Worm (Caenorhabditis elegans) whole organism, L4 larva: ENCODE data around the gene Y59E1A.4.

Experiments
- F44E2.7 ChIP-seq: fragments of 200-800 bp; sonication (Bioruptor generic); IDR thresholded peaks from 2 replicates; pipeline ENCODE4 v2.1.2; 2022; ENCODE audit warnings: missing genetic modification characterization, missing compliant biosample characterization
- R02D3.7 ChIP-seq: fragments of 150-350 bp; sonication (generic microtip); optimal IDR thresholded peaks from 3 replicates; lab custom pipeline; 2014; ENCODE audit warnings: missing biosample characterization, missing genetic modification characterization
- T26A8.4 ChIP-seq: fragments of 200-800 bp; sonication (Bioruptor generic); IDR thresholded peaks from 2 replicates; pipeline ENCODE4 v1.3.6; 2022; ENCODE audit warnings: missing genetic modification characterization, missing compliant biosample characterization
- Y48G9A.11 ChIP-seq: fragments of 200-800 bp; sonication (Bioruptor generic); IDR thresholded peaks from 2 replicates; pipeline ENCODE4 v1.3.6; 2022; ENCODE audit warnings: missing genetic modification reagents, missing genetic modification characterization, missing compliant biosample characterization
- aha-1 ChIP-seq: fragments of 150-350 bp; peaks from one replicate; lab custom pipeline; 2014; ENCODE audit warnings: missing biosample characterization, missing genetic modification characterization
- attf-4 ChIP-seq: sonication (generic microtip); optimal IDR thresholded peaks from 3 replicates; lab custom pipeline; 2017; ENCODE audit warnings: missing biosample characterization, missing genetic modification characterization
- ceh-20 ChIP-seq: fragments of 200-800 bp; sonication (Bioruptor generic); IDR thresholded peaks from 2 replicates; pipeline ENCODE4 v1.3.6; 2022; ENCODE audit warnings: missing genetic modification reagents, missing genetic modification characterization, missing compliant biosample characterization
- ceh-28 ChIP-seq: fragments of 150-350 bp; optimal IDR thresholded peaks from 2 replicates; lab custom pipeline; 2014; ENCODE audit warnings: missing biosample characterization, missing genetic modification reagents, missing genetic modification characterization
- ceh-32 ChIP-seq: sonication (generic microtip); optimal IDR thresholded peaks from 2 replicates; lab custom pipeline; 2016; ENCODE audit warnings: mild to moderate bottlenecking, missing genetic modification characterization, missing compliant biosample characterization; ENCODE audit not compliant: poor library complexity
- cey-2 ChIP-seq: sonication (generic microtip); optimal IDR thresholded peaks from 3 replicates; lab custom pipeline; 2017; ENCODE audit warnings: missing genetic modification characterization, mild to moderate bottlenecking, missing compliant biosample characterization, antibody characterized with exemption, borderline replicate concordance; ENCODE audit not compliant: insufficient read depth
- daf-16 ChIP-seq, 3 experiments: sonication (generic microtip); optimal IDR thresholded peaks; 2 replicates each; lab custom pipeline; 2016 to 2017; ENCODE audit warnings: missing genetic modification characterization in 3 of 3, missing genetic modification reagents in 3 of 3, mild to moderate bottlenecking in 2 of 3, missing compliant biosample characterization in 2 of 3, missing biosample characterization in 1 of 3, moderate library complexity in 1 of 3
- daf-8 ChIP-seq: fragments of 200-800 bp; sonication (Bioruptor generic); IDR thresholded peaks from 2 replicates; pipeline ENCODE4 v1.3.6; 2022; ENCODE audit warnings: missing genetic modification characterization, missing compliant biosample characterization
- dpl-1 ChIP-seq: fragments of 150-350 bp; optimal IDR thresholded peaks from 2 replicates; lab custom pipeline; 2014; ENCODE audit warnings: missing biosample characterization, missing genetic modification reagents, missing genetic modification characterization
- duxl-1 ChIP-seq: sonication (generic microtip); optimal IDR thresholded peaks from 2 replicates; lab custom pipeline; 2016; ENCODE audit warnings: mild to moderate bottlenecking, missing genetic modification characterization, moderate library complexity, missing compliant biosample characterization; ENCODE audit not compliant: poor library complexity
- hlh-30 ChIP-seq: sonication (generic microtip); optimal IDR thresholded peaks from 2 replicates; lab custom pipeline; 2017; ENCODE audit warnings: antibody characterized with exemption, mild to moderate bottlenecking, missing genetic modification characterization, missing compliant biosample characterization; ENCODE audit not compliant: insufficient read depth
- hmg-1.1 ChIP-seq: fragments of 200-800 bp; sonication (Bioruptor generic); IDR thresholded peaks from 2 replicates; pipeline ENCODE4 v1.3.6; 2022; ENCODE audit warnings: missing genetic modification reagents, missing genetic modification characterization, missing compliant biosample characterization
- jun-1 ChIP-seq: fragments of 150-350 bp; optimal IDR thresholded peaks from 2 replicates; lab custom pipeline; 2014; ENCODE audit warnings: missing biosample characterization, missing genetic modification reagents, missing genetic modification characterization
- lin-39 ChIP-seq: fragments of 150-350 bp; optimal IDR thresholded peaks from 2 replicates; lab custom pipeline; 2014; ENCODE audit warnings: missing biosample characterization, missing genetic modification reagents, missing genetic modification characterization
- madf-9 ChIP-seq: fragments of 200-800 bp; sonication (Bioruptor generic); conservative IDR thresholded peaks from 2 replicates; pipeline ENCODE4 v1.3.6; 2022; ENCODE audit warnings: missing genetic modification reagents, missing genetic modification characterization, missing compliant biosample characterization
- mdt-29 ChIP-seq: fragments of 200-800 bp; sonication (Bioruptor generic); IDR thresholded peaks from 2 replicates; pipeline ENCODE4 v1.3.6; 2022; ENCODE audit warnings: missing genetic modification reagents, missing genetic modification characterization, missing compliant biosample characterization
- nhr-102 ChIP-seq: sonication (generic microtip); optimal IDR thresholded peaks from 2 replicates; lab custom pipeline; 2016; ENCODE audit warnings: mild to moderate bottlenecking, missing genetic modification characterization, moderate library complexity, missing compliant biosample characterization
- nhr-11 ChIP-seq: fragments of 150-350 bp; optimal IDR thresholded peaks from 2 replicates; lab custom pipeline; 2014; ENCODE audit warnings: missing biosample characterization, missing genetic modification characterization
- nhr-237 ChIP-seq: sonication (generic microtip); optimal IDR thresholded peaks from 2 replicates; lab custom pipeline; 2017; ENCODE audit warnings: missing biosample characterization, missing genetic modification characterization
- nhr-25 ChIP-seq: sonication (generic microtip); optimal IDR thresholded peaks from 2 replicates; lab custom pipeline; 2017; ENCODE audit warnings: missing genetic modification characterization, mild to moderate bottlenecking, missing compliant biosample characterization, antibody characterized with exemption, moderate library complexity, borderline replicate concordance; ENCODE audit not compliant: insufficient read depth
- nhr-28 ChIP-seq: fragments of 150-350 bp; optimal IDR thresholded peaks from 2 replicates; lab custom pipeline; 2014; ENCODE audit warnings: missing biosample characterization, missing genetic modification characterization
- nhr-42 ChIP-seq: fragments of 200-800 bp; sonication (Bioruptor generic); IDR thresholded peaks from 2 replicates; pipeline ENCODE4 v1.3.6; 2022; ENCODE audit warnings: missing genetic modification characterization, missing compliant biosample characterization
- nhr-48 ChIP-seq: sonication (generic microtip); optimal IDR thresholded peaks from 2 replicates; lab custom pipeline; 2016; ENCODE audit warnings: mild to moderate bottlenecking, missing genetic modification characterization, missing compliant biosample characterization
- nhr-6 ChIP-seq: fragments of 150-350 bp; optimal IDR thresholded peaks from 2 replicates; lab custom pipeline; 2014; ENCODE audit warnings: missing biosample characterization, missing genetic modification characterization
- rbr-2 ChIP-seq: sonication (generic microtip); optimal IDR thresholded peaks from 2 replicates; lab custom pipeline; 2016; ENCODE audit warnings: missing genotype, missing genetic modification characterization, missing compliant biosample characterization
- saeg-2 ChIP-seq: fragments of 200-800 bp; sonication (Bioruptor generic); IDR thresholded peaks from 2 replicates; pipeline ENCODE4 v1.3.6; 2022; ENCODE audit warnings: missing genetic modification reagents, missing genetic modification characterization, missing compliant biosample characterization
- set-16 ChIP-seq: fragments of 200-800 bp; sonication (Bioruptor generic); IDR thresholded peaks from 2 replicates; pipeline ENCODE4 v1.3.6; 2022; ENCODE audit warnings: missing genetic modification reagents, missing genetic modification characterization, missing compliant biosample characterization
- snpc-1.2 ChIP-seq: fragments of 200-800 bp; sonication (Bioruptor generic); IDR thresholded peaks from 2 replicates; pipeline ENCODE4 v1.3.6; 2022; ENCODE audit warnings: missing genetic modification reagents, missing genetic modification characterization, missing compliant biosample characterization
- spr-1 ChIP-seq: sonication (generic microtip); optimal IDR thresholded peaks from 2 replicates; lab custom pipeline; 2016; ENCODE audit warnings: mild to moderate bottlenecking, missing genetic modification characterization, missing compliant biosample characterization
- spr-3 ChIP-seq: fragments of 200-800 bp; sonication (Bioruptor generic); optimal IDR thresholded peaks from 2 replicates; lab custom pipeline; 2018; ENCODE audit warnings: mild to moderate bottlenecking, missing genetic modification characterization, missing compliant biosample characterization
- unc-39 ChIP-seq: sonication (generic microtip); optimal IDR thresholded peaks from 2 replicates; lab custom pipeline; 2017; ENCODE audit warnings: missing biosample characterization, missing genetic modification characterization
- unc-62 ChIP-seq, 3 experiments: fragments of 150-350 bp in 1 of 3; sonication (generic microtip); optimal IDR thresholded peaks in 2 of 3; peaks in 1 of 3; 1 replicate in 1 of 3; 2 replicates in 2 of 3; lab custom pipeline; 2014 to 2017; ENCODE audit warnings: missing biosample characterization in 3 of 3, missing genetic modification characterization in 3 of 3, missing genetic modification reagents in 3 of 3, missing genotype in 1 of 3
- zag-1 ChIP-seq: fragments of 150-350 bp; optimal IDR thresholded peaks from 2 replicates; lab custom pipeline; 2014; ENCODE audit warnings: missing biosample characterization, missing genetic modification characterization
- zfp-2 ChIP-seq: sonication (generic microtip); optimal IDR thresholded peaks from 2 replicates; lab custom pipeline; 2016; ENCODE audit warnings: mild to moderate bottlenecking, missing genetic modification characterization, missing compliant biosample characterization
- ztf-7 ChIP-seq: fragments of 150-350 bp; optimal IDR thresholded peaks from 2 replicates; lab custom pipeline; 2014; ENCODE audit warnings: missing biosample characterization, missing genetic modification characterization

Y59E1A.4 gene

DNA sequence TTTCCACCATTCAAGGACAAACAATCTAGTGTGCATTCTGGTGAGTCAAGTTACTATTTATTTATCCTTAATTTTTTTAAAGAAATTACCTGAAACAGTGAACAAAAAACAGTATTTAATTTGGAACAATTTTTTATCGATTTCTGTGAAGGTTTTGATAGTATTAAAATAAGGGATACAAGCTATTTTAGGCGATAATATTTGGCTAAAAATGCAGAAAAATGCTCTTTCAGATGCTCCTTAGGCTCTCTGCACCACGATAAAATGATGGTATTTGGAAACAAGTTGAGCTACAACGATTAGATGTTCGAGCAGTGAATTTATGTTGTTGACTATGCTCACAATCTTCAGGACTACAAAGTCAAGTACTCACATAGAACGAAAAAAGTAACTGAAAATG is 35.9 kb upstream of the Y59E1A.4 start, which contains the start of gene F52D2.6:
Gene F52D2.6 (plus strand): TSS at position 301 of the 400 bp plus-strand sequence.
- TF ChIP-seq nhr-48 (tag; lab: Kevin White, UChicago) (no peak), ceh-20 (GFP tag; lab: Robert Waterston, UW) (no peak), unc-62 (GFP tag; optimal IDR thresholded peaks at IDR 0.05 in 1 of 2; lab: Kevin White, UChicago) (peak in 1 of 2 experiments; percentile 37), unc-62 (tag; optimal IDR thresholded peaks at IDR 0.05; lab: Kevin White, UChicago) (no peak)
- TF ChIP-seq, all 104 proteins: peak for 1

ce11 chrX:1974699-1975098 is 34.9 kb upstream of the Y59E1A.4 start, which contains the start of gene F52D2.5:
Gene F52D2.5, minus strand, starts transcription at chrX:1974799.
- no peak for TF ChIP-seq Y48G9A.11 (GFP tag; lab: Robert Waterston, UW)
- TF ChIP-seq madf-9: no peak
- TF ChIP-seq nhr-25 (tag; lab: Kevin White, UChicago): no peak
- no peak for TF ChIP-seq unc-39 (tag; lab: Kevin White, UChicago)
- TF ChIP-seq R02D3.7 (tag; lab: Kevin White, UChicago): no peak
- no peak for TF ChIP-seq ceh-28 (tag; lab: Kevin White, UChicago)
- no peak for TF ChIP-seq T26A8.4 (GFP tag; lab: Robert Waterston, UW)
- no peak for TF ChIP-seq zfp-2 (tag; lab: Kevin White, UChicago)

ce11 chrX:1972766-1973165 is 33.0 kb upstream of the Y59E1A.4 start:
- TF ChIP-seq lin-39 (tag; lab: Kevin White, UChicago): no peak
- TF ChIP-seq daf-8 (GFP tag; lab: Robert Waterston, UW): no peak
- TF ChIP-seq mdt-29 (GFP tag; lab: Robert Waterston, UW): no peak
- TF ChIP-seq spr-1 (tag; lab: Kevin White, UChicago): no peak

DNA sequence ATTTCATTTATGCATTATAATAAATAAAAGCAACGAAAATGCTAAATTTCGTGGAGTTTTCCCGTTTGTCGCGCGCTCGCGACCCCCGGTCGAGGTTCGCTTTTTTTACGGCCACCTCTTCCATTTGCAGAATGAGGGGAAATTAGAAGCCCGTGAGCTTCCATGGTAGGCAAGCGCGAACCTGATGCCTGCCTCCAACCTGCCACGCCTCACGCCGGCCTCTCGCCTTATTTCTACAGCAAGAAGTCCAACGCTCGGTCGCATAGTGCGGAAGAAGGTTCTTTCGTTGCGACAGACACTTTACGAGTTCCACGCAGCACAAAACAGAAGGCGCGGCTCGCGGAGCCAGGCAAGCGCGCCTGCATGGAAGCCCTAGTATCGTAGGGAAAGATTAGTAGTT is 31.9 kb upstream of the Y59E1A.4 start:
- TF ChIP-seq zag-1 (tag; lab: Kevin White, UChicago) (no peak), set-16 (GFP tag; lab: Robert Waterston, UW) (peak; percentile 73; the same call in 1 of the 2 replicates)

DNA sequence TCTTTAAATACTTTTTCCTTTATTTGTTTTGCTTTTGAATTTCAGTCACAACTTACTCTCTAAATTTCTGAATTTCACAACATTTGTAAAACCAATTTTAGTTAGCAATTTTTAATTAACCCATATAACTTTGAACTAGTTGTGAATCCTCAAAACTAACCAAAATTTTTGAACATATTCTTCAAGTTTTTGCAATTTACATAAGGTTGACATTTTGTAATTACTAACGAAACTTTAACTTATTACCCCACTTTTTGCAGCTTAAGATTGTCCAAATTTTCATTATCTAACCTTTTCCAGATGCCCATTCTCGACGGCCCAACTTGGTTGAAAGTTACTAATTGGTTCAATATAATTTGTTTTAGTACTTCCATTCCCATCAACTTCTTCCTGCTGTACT is 29.8 kb upstream of the Y59E1A.4 start, which contains the start of gene str-79:
Gene str-79 (plus strand): TSS at position 301 of the 400 bp plus-strand sequence.
- TF ChIP-seq ceh-28 (tag; lab: Kevin White, UChicago) (no peak), aha-1 (tag; lab: Kevin White, UChicago) (peak; percentile 84)

DNA sequence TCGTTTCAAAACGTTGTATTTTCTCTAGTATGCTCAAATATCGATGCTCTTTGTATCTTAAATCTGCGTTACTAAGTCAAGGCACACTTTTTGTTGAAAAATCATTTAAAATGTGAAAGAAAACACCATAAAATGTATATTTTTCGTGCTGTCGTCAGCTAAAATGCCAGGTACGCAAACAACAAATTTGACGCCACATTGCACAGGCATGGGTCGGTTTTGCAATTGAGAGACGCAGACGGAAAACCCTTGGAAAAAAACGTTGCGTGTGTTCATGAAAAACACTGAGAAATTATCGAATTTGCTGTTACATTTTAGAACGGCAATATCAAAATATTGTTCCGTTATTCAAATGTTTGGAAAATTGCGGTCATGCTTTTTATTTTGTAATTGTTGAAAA is 25.0 kb upstream of the Y59E1A.4 start:
- no peak for TF ChIP-seq madf-9
- no peak for TF ChIP-seq R02D3.7 (tag; lab: Kevin White, UChicago)
- TF ChIP-seq set-16 (GFP tag; lab: Robert Waterston, UW): no peak
- no peak for TF ChIP-seq ceh-32
- TF ChIP-seq dpl-1: peak; percentile 50
- no peak for TF ChIP-seq jun-1 (tag; lab: Kevin White, UChicago)
- no peak for TF ChIP-seq saeg-2 (GFP tag; lab: Robert Waterston, UW)
- no peak for TF ChIP-seq ceh-20 (GFP tag; lab: Robert Waterston, UW)
- peak; percentile 55 for TF ChIP-seq hlh-30 (tag; lab: Kevin White, UChicago)
- no peak for TF ChIP-seq nhr-11 (tag; lab: Kevin White, UChicago)
- no peak for TF ChIP-seq nhr-42 (GFP tag; lab: Robert Waterston, UW)
- TF ChIP-seq cey-2 (tag; lab: Kevin White, UChicago): no peak
- no peak for TF ChIP-seq snpc-1.2 (GFP tag; lab: Robert Waterston, UW)
- TF ChIP-seq rbr-2 (tag; lab: Kevin White, UChicago): peak; percentile 1
- TF ChIP-seq nhr-6 (tag; lab: Kevin White, UChicago): peak; percentile 6
- no peak for TF ChIP-seq nhr-237 (tag; lab: Kevin White, UChicago)
- peak; percentile 14 for TF ChIP-seq nhr-28 (tag; lab: Kevin White, UChicago)
- no peak for TF ChIP-seq nhr-102 (tag; lab: Kevin White, UChicago)
- no peak for TF ChIP-seq unc-39 (tag; lab: Kevin White, UChicago)
- TF ChIP-seq attf-4 (tag; lab: Kevin White, UChicago): no peak
- no peak for TF ChIP-seq ceh-28 (tag; lab: Kevin White, UChicago)
- peak; percentile 68 for TF ChIP-seq hmg-1.1
- TF ChIP-seq daf-16 (GFP tag; optimal IDR thresholded peaks at IDR 0.05; lab: Kevin White, UChicago): no peak
- TF ChIP-seq daf-16 (tag; optimal IDR thresholded peaks at IDR 0.05; lab: Kevin White, UChicago): no peak
- no peak for TF ChIP-seq spr-3 (GFP tag; lab: Kevin White, UChicago)
- TF ChIP-seq ztf-7 (tag; lab: Kevin White, UChicago): no peak
- TF ChIP-seq duxl-1 (tag; lab: Kevin White, UChicago): peak; percentile 95
- peak; percentile 93 for TF ChIP-seq aha-1 (tag; lab: Kevin White, UChicago)
- TF ChIP-seq F44E2.7: no peak
